Fruit fly (Drosophila melanogaster): ENCODE data around the gene CG32986.

Gene CG32986

DNA sequence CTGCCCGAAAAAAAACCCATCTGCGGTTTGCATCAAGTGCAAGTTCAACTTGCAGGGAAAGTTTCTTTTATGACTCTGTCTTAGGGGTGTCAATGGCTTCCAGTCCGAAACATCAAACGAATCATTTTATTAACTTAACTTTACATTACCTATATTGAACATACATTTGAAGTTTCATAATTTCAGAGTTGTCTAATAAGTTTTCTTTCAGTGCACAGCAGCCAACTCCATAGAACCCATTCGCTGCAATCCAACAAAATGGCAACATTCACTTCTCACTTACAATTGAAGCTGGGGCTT lies 20.4 kb upstream of the CG32986 start (continued):
- no peak for TF ChIP-seq exex (tag; optimal IDR thresholded peaks at IDR 0.05)
- peak; percentile 2 for TF ChIP-seq unpg (GFP tag; optimal IDR thresholded peaks at IDR 0.05)
- TF ChIP-seq CG12659 (GFP tag; optimal IDR thresholded peaks at IDR 0.05), result no peak
- no peak for TF ChIP-seq CG11695 (GFP tag; IDR thresholded peaks at IDR 0.05)
- no peak for TF ChIP-seq HmgD (GFP tag; optimal IDR thresholded peaks at IDR 0.05)
- TF ChIP-seq eyg (GFP tag; optimal IDR thresholded peaks at IDR 0.05), result no peak
- no peak for TF ChIP-seq CG17612 (GFP tag; IDR thresholded peaks at IDR 0.05)
- no peak for TF ChIP-seq Hey (tag; optimal IDR thresholded peaks at IDR 0.05)
- TF ChIP-seq CoRest (tag; optimal IDR thresholded peaks at IDR 0.05), result no peak
- no peak for TF ChIP-seq disco-r (GFP tag; optimal IDR thresholded peaks at IDR 0.05)
- no peak for TF ChIP-seq CG10462 (GFP tag; optimal IDR thresholded peaks at IDR 0.05)
- TF ChIP-seq CG10321 (GFP tag; IDR thresholded peaks at IDR 0.05), result no peak
- peak; percentile 72 for TF ChIP-seq CG15696 (tag; optimal IDR thresholded peaks at IDR 0.05)
- no peak for TF ChIP-seq CG11398 (GFP tag; optimal IDR thresholded peaks at IDR 0.05)
- TF ChIP-seq TFAM (GFP tag; optimal IDR thresholded peaks at IDR 0.05), result no peak
- TF ChIP-seq Hmx (GFP tag; optimal IDR thresholded peaks at IDR 0.05), result no peak
- TF ChIP-seq CG11247 (GFP tag; IDR thresholded peaks at IDR 0.05), result no peak
- no peak for TF ChIP-seq CG5180 (GFP tag; optimal IDR thresholded peaks at IDR 0.05)
- peak; percentile 51 for TF ChIP-seq CG14710 (tag; optimal IDR thresholded peaks at IDR 0.05)
- no peak for TF ChIP-seq CG9876 (GFP tag; optimal IDR thresholded peaks at IDR 0.05)
- TF ChIP-seq CG1792 (GFP tag; optimal IDR thresholded peaks at IDR 0.05), result no peak
- TF ChIP-seq tin (GFP tag; optimal IDR thresholded peaks at IDR 0.05), result peak; percentile 4
- no peak for TF ChIP-seq CG9215 (GFP tag; IDR thresholded peaks at IDR 0.05)
- TF ChIP-seq CG15011 (GFP tag; optimal IDR thresholded peaks at IDR 0.05), result no peak
- no peak for TF ChIP-seq salm (tag; optimal IDR thresholded peaks at IDR 0.05)
- no peak for TF ChIP-seq CG7963 (GFP tag; IDR thresholded peaks at IDR 0.05; ENCODE audit: partially characterized antibody)
- TF ChIP-seq CG13123 (GFP tag; optimal IDR thresholded peaks at IDR 0.05), result no peak
- TF ChIP-seq toy (GFP tag; IDR thresholded peaks at IDR 0.05), result no peak
- TF ChIP-seq CG12391 (tag; optimal IDR thresholded peaks at IDR 0.05), result peak; percentile 17
- no peak for TF ChIP-seq C15 (GFP tag; IDR thresholded peaks at IDR 0.05)
- no peak for TF ChIP-seq Dfd (GFP tag; optimal IDR thresholded peaks at IDR 0.05)
- TF ChIP-seq Blimp-1 (GFP tag; optimal IDR thresholded peaks at IDR 0.05), result peak; percentile 24
- no peak for TF ChIP-seq chm (GFP tag; IDR thresholded peaks at IDR 0.05)
- TF ChIP-seq Rx (GFP tag; IDR thresholded peaks at IDR 0.05), result no peak
- no peak for TF ChIP-seq Mad (GFP tag; optimal IDR thresholded peaks at IDR 0.05)
- peak in 1 of 2 experiments; percentile 49 for TF ChIP-seq chif (GFP tag; optimal IDR thresholded peaks at IDR 0.05)
- no peak for TF ChIP-seq ash1 (GFP tag; optimal IDR thresholded peaks at IDR 0.05)
- TF ChIP-seq Fer3 (tag; optimal IDR thresholded peaks at IDR 0.05), result no peak
- TF ChIP-seq CG10267 (tag; optimal IDR thresholded peaks at IDR 0.05), result peak; percentile 38
- TF ChIP-seq Myb (GFP tag; optimal IDR thresholded peaks at IDR 0.05), result no peak
- TF ChIP-seq Lim3 (GFP tag; IDR thresholded peaks at IDR 0.05), result no peak
- TF ChIP-seq tio (GFP tag; optimal IDR thresholded peaks at IDR 0.05), result no peak
- TF ChIP-seq CG8924 (tag; optimal IDR thresholded peaks at IDR 0.05), result no peak
- TF ChIP-seq row (GFP tag; IDR thresholded peaks at IDR 0.05), result 0 out of 3 replicates have a peak, but pooled peaks have one; percentile 14
- TF ChIP-seq Kr (GFP tag; optimal IDR thresholded peaks at IDR 0.05), result no peak
- no peak for TF ChIP-seq CG33213 (GFP tag; optimal IDR thresholded peaks at IDR 0.05)
- no peak for TF ChIP-seq slou (GFP tag; optimal IDR thresholded peaks at IDR 0.05)
- no peak for TF ChIP-seq Meics (GFP tag; optimal IDR thresholded peaks at IDR 0.05)
- TF ChIP-seq CG5245 (GFP tag; optimal IDR thresholded peaks at IDR 0.05), result no peak
- no peak for TF ChIP-seq ttk (GFP tag; IDR thresholded peaks at IDR 0.05)
- peak; percentile 82 for TF ChIP-seq fd102C (GFP tag; optimal IDR thresholded peaks at IDR 0.05)
- TF ChIP-seq CG4404 (GFP tag; IDR thresholded peaks at IDR 0.05), result peak; percentile 57
- TF ChIP-seq otp (GFP tag; IDR thresholded peaks at IDR 0.05), result no peak

Measured in whole organism, embryonic.